Worm (Caenorhabditis elegans) whole organism, late embryonic: ENCODE data around the gene Y48C3A.5.

ENCODE experiments used
- dve-1 ChIP-seq: sonication (generic microtip); optimal IDR thresholded peaks from 2 replicates; lab custom pipeline; 2017; ENCODE audit warnings: antibody characterized with exemption, mild to moderate bottlenecking, missing genetic modification characterization, missing compliant biosample characterization
- fkh-10 ChIP-seq: fragments of 150-350 bp; optimal IDR thresholded peaks from 2 replicates; lab custom pipeline; 2014; ENCODE audit warnings: missing biosample characterization, missing genetic modification reagents, missing genetic modification characterization
- nfya-1 ChIP-seq: sonication (generic microtip); optimal IDR thresholded peaks from 2 replicates; lab custom pipeline; 2017; ENCODE audit warnings: missing genetic modification characterization, mild to moderate bottlenecking, missing compliant biosample characterization, antibody characterized with exemption, moderate library complexity
- pros-1 ChIP-seq: fragments of 150-350 bp; optimal IDR thresholded peaks from 2 replicates; lab custom pipeline; 2014; ENCODE audit warnings: missing biosample characterization, missing genetic modification reagents, missing genetic modification characterization

- TF ChIP-seq nfya-1 (tag; lab: Kevin White, UChicago) (no peak), dve-1 (tag; lab: Kevin White, UChicago) (no peak), pros-1 (tag; lab: Kevin White, UChicago) (no peak), fkh-10 (GFP tag; lab: Kevin White, UChicago) (no peak)
Observed at ce11 chrII:13248886-13249285, 22.0 kb upstream of the Y48C3A.5 start, which contains the start of gene F15D4.6.
